Worm (Caenorhabditis elegans) whole organism, L2 larva: ENCODE data around the gene ssp-34.

Experiments
- F13H6.1 ChIP-seq: sonication (generic microtip); optimal IDR thresholded peaks from 2 replicates; lab custom pipeline; 2016; ENCODE audit warnings: missing genetic modification characterization, missing compliant biosample characterization
- R02D3.7 ChIP-seq: fragments of 150-350 bp; optimal IDR thresholded peaks from 2 replicates; lab custom pipeline; 2014; ENCODE audit warnings: missing biosample characterization, missing genetic modification characterization
- aly-2 ChIP-seq: fragments of 150-350 bp; optimal IDR thresholded peaks from 2 replicates; lab custom pipeline; 2014; ENCODE audit warnings: missing biosample characterization, missing genetic modification characterization
- ceh-82 ChIP-seq: fragments of 150-350 bp; optimal IDR thresholded peaks from 2 replicates; lab custom pipeline; 2014; ENCODE audit warnings: missing biosample characterization, missing genetic modification characterization
- dmd-4 ChIP-seq: sonication (generic microtip); optimal IDR thresholded peaks from 2 replicates; lab custom pipeline; 2017; ENCODE audit warnings: missing biosample characterization, missing genetic modification characterization
- elt-3 ChIP-seq: sonication (generic microtip); optimal IDR thresholded peaks from 2 replicates; lab custom pipeline; 2017; ENCODE audit warnings: missing biosample characterization, missing genetic modification characterization
- lin-39 ChIP-seq: fragments of 150-350 bp; optimal IDR thresholded peaks from 2 replicates; lab custom pipeline; 2014; ENCODE audit warnings: missing biosample characterization, missing genetic modification reagents, missing genetic modification characterization
- mab-5 ChIP-seq: fragments of 150-350 bp; optimal IDR thresholded peaks from 2 replicates; lab custom pipeline; 2014; ENCODE audit warnings: missing biosample characterization, missing genetic modification characterization
- skn-1 ChIP-seq: sonication (generic microtip); optimal IDR thresholded peaks from 2 replicates; lab custom pipeline; 2017; ENCODE audit warnings: missing biosample characterization, missing genetic modification characterization
- snpc-4 ChIP-seq: fragments of 150-350 bp; optimal IDR thresholded peaks from 2 replicates; lab custom pipeline; 2014; ENCODE audit warnings: missing biosample characterization, missing genetic modification characterization
- unc-62 ChIP-seq: fragments of 150-350 bp; optimal IDR thresholded peaks from 2 replicates; lab custom pipeline; 2014; ENCODE audit warnings: missing biosample characterization, missing genetic modification reagents, missing genetic modification characterization
- ztf-4 ChIP-seq: fragments of 150-350 bp; optimal IDR thresholded peaks from 2 replicates; lab custom pipeline; 2014; ENCODE audit warnings: missing biosample characterization, missing genetic modification characterization

DNA sequence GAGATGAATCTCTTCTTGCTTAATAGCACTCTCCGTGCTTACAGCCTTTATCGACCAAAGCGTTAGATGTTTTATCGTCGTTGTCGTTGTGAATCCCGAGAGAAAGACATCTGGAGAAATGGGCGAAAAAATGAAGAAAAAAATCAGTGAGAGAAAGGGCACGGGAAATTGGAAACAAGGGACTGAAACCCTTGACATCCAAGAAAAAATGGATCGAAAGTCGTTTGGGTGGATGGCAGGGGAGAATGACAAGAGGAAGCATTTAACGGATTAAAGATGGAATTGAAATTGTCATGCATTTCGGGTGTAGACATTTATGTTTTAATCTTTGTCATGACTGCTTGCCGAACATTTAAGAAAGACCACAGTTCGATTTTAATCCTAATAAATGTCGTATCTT, 35.4 kb upstream of the ssp-34 start, which contains the start of gene inpp-1:
- TF ChIP-seq unc-62 (GFP tag; lab: Kevin White, UChicago) (no peak), ztf-4 (tag; lab: Kevin White, UChicago) (no peak), ceh-82 (tag; lab: Kevin White, UChicago) (no peak), R02D3.7 (tag; lab: Kevin White, UChicago) (no peak), mab-5 (tag; lab: Kevin White, UChicago) (no peak), dmd-4 (no peak), elt-3 (tag; lab: Kevin White, UChicago) (no peak), aly-2 (tag; lab: Kevin White, UChicago) (no peak), lin-39 (tag; lab: Kevin White, UChicago) (no peak), skn-1 (tag; lab: Kevin White, UChicago) (no peak), F13H6.1 (tag; lab: Kevin White, UChicago) (no peak), snpc-4 (tag; lab: Kevin White, UChicago) (no peak)
